Fruit fly (Drosophila melanogaster): ENCODE measurements around the gene mtd.

mtd gene

dm6 chr3R:5297315-5297714 lies 52.9 kb downstream of the mtd start (continued):
- TF ChIP-seq Mes4 (GFP tag; optimal IDR thresholded peaks at IDR 0.05) (no peak), CG2116 (GFP tag; optimal IDR thresholded peaks at IDR 0.05) (peak; percentile 78), MESR4 (GFP tag; optimal IDR thresholded peaks at IDR 0.05) (peak; percentile 83), grau (tag; optimal IDR thresholded peaks at IDR 0.05) (peak; percentile 2), CG2712 (tag; optimal IDR thresholded peaks at IDR 0.05) (peak; percentile 9), CG8290 (GFP tag; optimal IDR thresholded peaks at IDR 0.05) (no peak), CG8290 (tag; optimal IDR thresholded peaks at IDR 0.05) (peak in 1 of 2 experiments; percentile 35), BtbVII (GFP tag; optimal IDR thresholded peaks at IDR 0.05) (peak; percentile 1), fru (optimal IDR thresholded peaks at IDR 0.05) (no peak), amos (GFP tag; IDR thresholded peaks at IDR 0.05; ENCODE audit: partially characterized antibody) (no peak), Dp (GFP tag; optimal IDR thresholded peaks at IDR 0.05) (peak; percentile 78), Ets65A (GFP tag) (peak; percentile 80), Scr (GFP tag; IDR thresholded peaks at IDR 0.05; ENCODE audit: partially characterized antibody) (0 out of 2 replicates have a peak, but pooled peaks have one; percentile 12), CG4328 (GFP tag; optimal IDR thresholded peaks at IDR 0.05) (no peak), HmgZ (tag; optimal IDR thresholded peaks at IDR 0.05) (peak; percentile 35), Med (GFP tag) (peak; percentile 53), unc-4 (GFP tag; IDR thresholded peaks at IDR 0.05; ENCODE audit: partially characterized antibody) (0 out of 2 replicates have a peak, but pooled peaks have one; percentile 15), CG1832 (GFP tag; optimal IDR thresholded peaks at IDR 0.05) (no peak), CG13287 (GFP tag; IDR thresholded peaks at IDR 0.05; ENCODE audit: partially characterized antibody) (peak; percentile 43; the same call in 1 of the 2 replicates), pzg (GFP tag; optimal IDR thresholded peaks at IDR 0.05) (peak; percentile 74), YL-1 (GFP tag; optimal IDR thresholded peaks at IDR 0.05) (no peak), CG6654 (GFP tag; optimal IDR thresholded peaks at IDR 0.05) (no peak), stwl (tag; optimal IDR thresholded peaks at IDR 0.05) (peak; percentile 62), CG11504 (tag; optimal IDR thresholded peaks at IDR 0.05) (peak; percentile 39), CG1529 (GFP tag; optimal IDR thresholded peaks at IDR 0.05) (no peak), CG13123 (GFP tag; optimal IDR thresholded peaks at IDR 0.05) (no peak), CG12659 (GFP tag; optimal IDR thresholded peaks at IDR 0.05) (peak; percentile 33), CG12104 (GFP tag; optimal IDR thresholded peaks at IDR 0.05) (no peak), btn (GFP tag; optimal IDR thresholded peaks at IDR 0.05) (no peak), CG15269 (tag; optimal IDR thresholded peaks at IDR 0.05) (no peak), rib (GFP tag; IDR thresholded peaks at IDR 0.05) (no peak), CG34422 (GFP tag; IDR thresholded peaks at IDR 0.05) (peak; percentile 7; the same call in 1 of the 3 replicates)

dm6 chr3R:5295090-5295489 lies 55.2 kb downstream of the mtd start:
- TF ChIP-seq CG13894 (tag; optimal IDR thresholded peaks at IDR 0.05) (no peak), bcd (GFP tag; optimal IDR thresholded peaks at IDR 0.05) (no peak), CG17328 (GFP tag; IDR thresholded peaks at IDR 0.05) (no peak), CG12299 (tag; optimal IDR thresholded peaks at IDR 0.05) (no peak), CG7372 (GFP tag; IDR thresholded peaks at IDR 0.05) (no peak), Mad (GFP tag; optimal IDR thresholded peaks at IDR 0.05) (no peak), eve (GFP tag; optimal IDR thresholded peaks at IDR 0.05) (peak in 1 of 2 experiments; percentile 23), CG9727 (GFP tag; optimal IDR thresholded peaks at IDR 0.05) (no peak), CG5245 (GFP tag; optimal IDR thresholded peaks at IDR 0.05) (no peak), exex (tag; optimal IDR thresholded peaks at IDR 0.05) (peak; percentile 69), Ptx1 (GFP tag; IDR thresholded peaks at IDR 0.05) (no peak), Dll (GFP tag; IDR thresholded peaks at IDR 0.05; ENCODE audit: partially characterized antibody) (no peak), dpn (GFP tag; optimal IDR thresholded peaks at IDR 0.05) (no peak), sima (GFP tag; optimal IDR thresholded peaks at IDR 0.05) (no peak), CG31365 (tag; optimal IDR thresholded peaks at IDR 0.05) (no peak), tin (GFP tag; optimal IDR thresholded peaks at IDR 0.05) (no peak)

Measured in whole organism, embryonic.